Worm (Caenorhabditis elegans): Measurements from ENCODE around the gene F13H10.1.

The F13H10.1 gene

ce11 chrIV:11022303-11022702 is 17.9 kb downstream of the F13H10.1 start, which contains the start of gene alh-3:
alh-3 (plus strand) TSS chrIV:11022603.
- TF ChIP-seq unc-30 (tag; optimal IDR thresholded peaks at IDR 0.05) (no peak), hpl-2 (GFP tag; optimal IDR thresholded peaks at IDR 0.05) (no peak)

ce11 chrIV:11025941-11026340 is 21.6 kb downstream of the F13H10.1 start:
- no peak for TF ChIP-seq nhr-77 (tag; optimal IDR thresholded peaks at IDR 0.05)
- TF ChIP-seq blmp-1 (tag; optimal IDR thresholded peaks at IDR 0.05) = no peak
- TF ChIP-seq nhr-20 (tag; optimal IDR thresholded peaks at IDR 0.05) = no peak
- no peak for TF ChIP-seq ztf-11 (tag; optimal IDR thresholded peaks at IDR 0.05)
- 0 out of 2 replicates have a peak, but pooled peaks have one; percentile 8 for TF ChIP-seq grh-1 (GFP tag; IDR thresholded peaks at IDR 0.05)
- peak; percentile 18 for TF ChIP-seq mep-1 (tag; optimal IDR thresholded peaks at IDR 0.05)
- no peak for TF ChIP-seq unc-98 (GFP tag; IDR thresholded peaks at IDR 0.05)
- TF ChIP-seq ceh-90 (tag; optimal IDR thresholded peaks at IDR 0.05) = no peak
- peak; percentile 23 for TF ChIP-seq nhr-19 (GFP tag; conservative IDR thresholded peaks at IDR 0.05)
- peak; percentile 28 for TF ChIP-seq rnt-1 (tag; optimal IDR thresholded peaks at IDR 0.05)
- TF ChIP-seq nhr-47 (tag; optimal IDR thresholded peaks at IDR 0.05) = peak; percentile 14
- peak; percentile 1 for TF ChIP-seq ztf-4 (tag; optimal IDR thresholded peaks at IDR 0.05)
- TF ChIP-seq ama-1 (optimal IDR thresholded peaks at IDR 0.05) = peak; percentile 64
- TF ChIP-seq vab-15 (tag; optimal IDR thresholded peaks at IDR 0.05) = no peak
- TF ChIP-seq zip-4 (GFP tag; optimal IDR thresholded peaks at IDR 0.05) = no peak

ce11 chrIV:11026648-11027047 is 22.3 kb downstream of the F13H10.1 start:
- TF ChIP-seq unc-86 (tag; optimal IDR thresholded peaks at IDR 0.05) (no peak), nhr-20 (tag; optimal IDR thresholded peaks at IDR 0.05) (peak; percentile 67), fkh-4 (tag; optimal IDR thresholded peaks at IDR 0.05; ENCODE audit: borderline replicate concordance) (peak; percentile 14), fkh-8 (tag; optimal IDR thresholded peaks at IDR 0.05) (peak; percentile 49), fkh-10 (GFP tag; optimal IDR thresholded peaks at IDR 0.05) (no peak), C16A3.4 (tag; optimal IDR thresholded peaks at IDR 0.05) (peak; percentile 8), mep-1 (tag; optimal IDR thresholded peaks at IDR 0.05) (peak; percentile 75), nhr-11 (tag; optimal IDR thresholded peaks at IDR 0.05) (no peak), nhr-19 (GFP tag; conservative IDR thresholded peaks at IDR 0.05) (peak; percentile 45), egl-13 (tag; optimal IDR thresholded peaks at IDR 0.05) (peak; percentile 10), lin-13 (GFP tag; optimal IDR thresholded peaks at IDR 0.05) (peak; percentile 60), pax-3 (tag; optimal IDR thresholded peaks at IDR 0.05) (peak; percentile 1), isw-1 (GFP tag; IDR thresholded peaks at IDR 0.05) (0 out of 2 replicates have a peak, but pooled peaks have one; percentile 9), ztf-4 (tag; optimal IDR thresholded peaks at IDR 0.05) (peak; percentile 38), rnt-1 (tag; optimal IDR thresholded peaks at IDR 0.05) (peak; percentile 32), lsy-2 (tag; optimal IDR thresholded peaks at IDR 0.05) (peak; percentile 59 to 69), ztf-11 (tag; optimal IDR thresholded peaks at IDR 0.05) (peak in 1 of 2 experiments; percentile 42), dpl-1 (GFP tag; optimal IDR thresholded peaks at IDR 0.05) (peak in 2 of 3 experiments; percentile 28 to 36), ets-5 (GFP tag; IDR thresholded peaks at IDR 0.05) (no peak), grh-1 (GFP tag; IDR thresholded peaks at IDR 0.05) (no peak), aly-2 (tag; optimal IDR thresholded peaks at IDR 0.05) (no peak), swsn-7 (tag; optimal IDR thresholded peaks at IDR 0.05) (peak; percentile 66), efl-1 (optimal IDR thresholded peaks at IDR 0.05) (peak in 1 of 2 experiments; percentile 26), efl-1 (GFP tag; optimal IDR thresholded peaks at IDR 0.05 in 1 of 2) (peak in 1 of 2 experiments; percentile 45), lin-35 (GFP tag; optimal IDR thresholded peaks at IDR 0.05) (peak; percentile 35 to 61), F16B12.6 (tag; optimal IDR thresholded peaks at IDR 0.05) (peak; percentile 80), dsc-1 (tag; optimal IDR thresholded peaks at IDR 0.05) (peak; percentile 38), unc-130 (tag; optimal IDR thresholded peaks at IDR 0.05) (no peak), snu-23 (GFP tag; optimal IDR thresholded peaks at IDR 0.05) (peak; percentile 66), mab-9 (GFP tag; IDR thresholded peaks at IDR 0.05) (no peak), lin-15B (tag; optimal IDR thresholded peaks at IDR 0.05) (peak; percentile 6), xbp-1 (tag; optimal IDR thresholded peaks at IDR 0.05) (peak; percentile 62), nhr-12 (tag; optimal IDR thresholded peaks at IDR 0.05) (no peak), nhr-47 (tag; optimal IDR thresholded peaks at IDR 0.05) (peak; percentile 50), jun-1 (tag; optimal IDR thresholded peaks at IDR 0.05) (no peak), lin-14 (GFP tag; optimal IDR thresholded peaks at IDR 0.05) (peak; percentile 51), nhr-71 (tag; optimal IDR thresholded peaks at IDR 0.05) (peak; percentile 65)
